Fruit fly (Drosophila melanogaster) S2 (cell line): ENCODE data around the gene CG31871.

ENCODE experiments used
- CG8478 ChIP-seq: fragments of >200 bp; optimal IDR thresholded peaks from 2 replicates; lab custom pipeline; 2018
- CTCF ChIP-seq, 2 experiments: fragments of >200 bp; optimal IDR thresholded peaks; 2 replicates each; lab custom pipeline; 2018

DNA sequence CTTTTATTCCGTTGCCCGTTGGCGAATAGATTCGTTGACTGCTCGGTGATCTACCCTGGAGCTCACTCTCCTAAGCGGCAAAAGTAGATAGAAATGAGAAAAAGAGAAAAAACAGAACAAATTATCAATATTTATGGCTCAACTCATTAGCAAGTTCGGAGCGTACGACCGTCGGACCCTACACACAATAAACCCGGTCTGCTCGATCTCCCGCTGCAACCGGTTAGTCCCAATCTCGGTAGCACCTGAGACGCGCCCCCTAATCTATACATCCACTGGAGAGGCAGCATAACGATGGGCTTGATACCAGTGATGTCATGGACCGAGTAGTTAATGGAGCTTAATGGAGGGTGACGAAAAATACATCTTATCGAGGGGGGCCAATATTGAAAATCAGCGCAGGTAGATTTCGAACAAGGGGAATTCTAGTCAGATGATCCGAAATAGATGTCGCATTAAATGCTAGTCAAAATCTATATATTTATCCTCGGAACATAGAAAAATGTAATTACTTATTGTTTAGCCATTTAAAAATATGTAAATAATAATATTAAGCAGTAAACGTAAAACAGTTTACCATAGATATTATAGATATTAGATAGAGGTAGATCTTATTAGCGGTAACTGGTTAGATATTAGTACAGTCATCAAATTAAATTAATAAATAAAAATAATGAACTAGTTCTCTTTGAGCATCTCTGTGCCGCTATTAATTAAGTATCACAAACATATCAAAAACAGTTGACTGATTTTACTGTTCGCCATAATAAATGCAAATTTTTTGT is 25.3 kb downstream of the CG31871 start, which contains the start of gene CG7296:
- TF ChIP-seq CG8478 (lab: Kevin White, UChicago) (no peak), CTCF (optimal IDR thresholded peaks at IDR 0.05; lab: Kevin White, UChicago) (no peak)
